Worm (Caenorhabditis elegans): ENCODE measurements around the gene C54F6.17.

DNA sequence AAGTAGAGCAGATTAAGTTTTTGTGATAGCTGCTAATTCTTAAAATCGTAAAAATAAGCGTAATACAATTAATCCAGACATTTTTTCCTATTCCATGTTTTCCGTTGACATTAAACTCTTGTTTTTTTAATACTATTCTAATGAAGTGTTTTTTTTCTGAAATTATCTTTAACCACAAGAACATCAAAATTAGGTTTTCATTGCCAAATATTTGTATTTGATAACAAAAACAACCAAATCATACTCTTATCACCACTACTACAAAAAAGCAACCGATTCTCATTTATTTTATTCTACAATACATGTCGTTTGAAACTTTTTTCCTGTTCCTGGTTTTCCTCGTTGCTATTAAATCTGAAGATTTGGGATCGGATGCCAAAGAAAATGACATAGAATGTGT is at the start of gene C54F6.17:
- TF ChIP-seq blmp-1 (tag; optimal IDR thresholded peaks at IDR 0.05) (no peak), lin-13 (tag; optimal IDR thresholded peaks at IDR 0.05) (no peak), unc-39 (tag; optimal IDR thresholded peaks at IDR 0.05) (no peak), M03D4.4 (tag; optimal IDR thresholded peaks at IDR 0.05) (no peak), lsy-2 (tag; optimal IDR thresholded peaks at IDR 0.05) (no peak), elt-1 (tag; optimal IDR thresholded peaks at IDR 0.05; ENCODE audit: borderline replicate concordance, insufficient read depth) (no peak)
